Worm (Caenorhabditis elegans) whole organism, mixed stage, embryonic: Measurements from ENCODE around the gene aip-1.

Experiments
- M03D4.4 ChIP-seq: sonication (generic microtip); optimal IDR thresholded peaks from 2 replicates; lab custom pipeline; 2017; ENCODE audit warnings: mild to moderate bottlenecking, missing genetic modification characterization, missing compliant biosample characterization
- bed-3 ChIP-seq: fragments of 200-800 bp; sonication (Bioruptor generic); optimal IDR thresholded peaks from 3 replicates; lab custom pipeline; 2018; ENCODE audit warnings: mild to moderate bottlenecking, missing genetic modification characterization, moderate library complexity, missing compliant biosample characterization
- blmp-1 ChIP-seq: fragments of 150-350 bp; optimal IDR thresholded peaks from 2 replicates; lab custom pipeline; 2014; ENCODE audit warnings: missing biosample characterization, missing genetic modification characterization
- ceh-39 ChIP-seq: fragments of 150-350 bp; optimal IDR thresholded peaks from 2 replicates; lab custom pipeline; 2014; ENCODE audit warnings: missing biosample characterization, missing genetic modification characterization
- ceh-43 ChIP-seq: fragments of 200-800 bp; sonication (Bioruptor generic); optimal IDR thresholded peaks from 2 replicates; lab custom pipeline; 2018; ENCODE audit warnings: mild to moderate bottlenecking, missing genetic modification characterization, moderate library complexity, missing compliant biosample characterization
- ceh-83 ChIP-seq: fragments of 200-800 bp; sonication (Bioruptor generic); optimal IDR thresholded peaks from 2 replicates; lab custom pipeline; 2018; ENCODE audit warnings: mild to moderate bottlenecking, missing genetic modification characterization, missing compliant biosample characterization
- ces-1 ChIP-seq: fragments of 150-350 bp; optimal IDR thresholded peaks from 2 replicates; lab custom pipeline; 2014; ENCODE audit warnings: missing biosample characterization, missing genetic modification reagents, missing genetic modification characterization
- cnd-1 ChIP-seq: fragments of 200-800 bp; sonication (Bioruptor generic); optimal IDR thresholded peaks from 2 replicates; lab custom pipeline; 2018; ENCODE audit warnings: mild to moderate bottlenecking, missing genetic modification characterization, missing compliant biosample characterization
- drap-1 ChIP-seq: fragments of 200-800 bp; sonication (Bioruptor generic); optimal IDR thresholded peaks from 3 replicates; lab custom pipeline; 2018; ENCODE audit warnings: mild to moderate bottlenecking, missing genetic modification characterization, missing compliant biosample characterization
- elt-1 ChIP-seq: sonication (generic microtip); optimal IDR thresholded peaks from 2 replicates; lab custom pipeline; 2017; ENCODE audit warnings: missing genetic modification characterization, mild to moderate bottlenecking, missing compliant biosample characterization, antibody characterized with exemption, moderate library complexity, borderline replicate concordance; ENCODE audit not compliant: insufficient read depth
- elt-3 ChIP-seq: fragments of 150-350 bp; optimal IDR thresholded peaks from 2 replicates; lab custom pipeline; 2014; ENCODE audit warnings: missing biosample characterization, missing genetic modification characterization
- flh-1 ChIP-seq: fragments of 200-800 bp; sonication (Bioruptor generic); optimal IDR thresholded peaks from 2 replicates; lab custom pipeline; 2018; ENCODE audit warnings: mild to moderate bottlenecking, missing genetic modification characterization, moderate library complexity, missing compliant biosample characterization
- ham-2 ChIP-seq: fragments of 200-800 bp; sonication (Bioruptor generic); optimal IDR thresholded peaks from 2 replicates; lab custom pipeline; 2018; ENCODE audit warnings: mild to moderate bottlenecking, missing genetic modification characterization, missing compliant biosample characterization
- hlh-1 ChIP-seq: fragments of 150-350 bp; optimal IDR thresholded peaks from 2 replicates; lab custom pipeline; 2014; ENCODE audit warnings: missing biosample characterization, missing genetic modification reagents, missing genetic modification characterization
- lin-13 ChIP-seq: fragments of 150-350 bp; optimal IDR thresholded peaks from 2 replicates; lab custom pipeline; 2014; ENCODE audit warnings: missing biosample characterization, missing genetic modification characterization
- lin-32 ChIP-seq: fragments of 200-800 bp; sonication (Bioruptor generic); optimal IDR thresholded peaks from 2 replicates; lab custom pipeline; 2018; ENCODE audit warnings: mild to moderate bottlenecking, missing genetic modification characterization, missing compliant biosample characterization
- lsy-2 ChIP-seq: fragments of 150-350 bp; optimal IDR thresholded peaks from 2 replicates; lab custom pipeline; 2014; ENCODE audit warnings: missing biosample characterization, missing genetic modification characterization
- mls-2 ChIP-seq: sonication (generic microtip); optimal IDR thresholded peaks from 2 replicates; lab custom pipeline; 2016; ENCODE audit warnings: mild to moderate bottlenecking, missing genetic modification characterization, moderate library complexity, missing compliant biosample characterization
- nhr-12 ChIP-seq: fragments of 150-350 bp; optimal IDR thresholded peaks from 2 replicates; lab custom pipeline; 2014; ENCODE audit warnings: missing biosample characterization, missing genetic modification characterization
- nhr-237 ChIP-seq: fragments of 150-350 bp; optimal IDR thresholded peaks from 2 replicates; lab custom pipeline; 2014; ENCODE audit warnings: missing biosample characterization, missing genetic modification characterization
- nhr-28 ChIP-seq: fragments of 150-350 bp; optimal IDR thresholded peaks from 2 replicates; lab custom pipeline; 2014; ENCODE audit warnings: missing biosample characterization, missing genetic modification characterization
- nhr-76 ChIP-seq: sonication (generic microtip); optimal IDR thresholded peaks from 2 replicates; lab custom pipeline; 2017; ENCODE audit warnings: missing biosample characterization, missing genetic modification characterization
- pha-4 ChIP-seq: fragments of 150-350 bp; optimal IDR thresholded peaks from 2 replicates; lab custom pipeline; 2018; ENCODE audit warnings: missing biosample characterization, missing genetic modification reagents, missing genetic modification characterization
- sem-2 ChIP-seq: fragments of 200-800 bp; sonication (Bioruptor generic); optimal IDR thresholded peaks from 2 replicates; lab custom pipeline; 2018; ENCODE audit warnings: mild to moderate bottlenecking, missing genetic modification characterization, missing compliant biosample characterization
- snpc-4 ChIP-seq: fragments of 150-350 bp; optimal IDR thresholded peaks from 2 replicates; lab custom pipeline; 2014; ENCODE audit warnings: missing biosample characterization, missing genetic modification characterization
- sptf-1 ChIP-seq: sonication (generic microtip); optimal IDR thresholded peaks from 2 replicates; lab custom pipeline; 2017; ENCODE audit warnings: mild to moderate bottlenecking, missing genetic modification characterization, moderate library complexity, missing compliant biosample characterization
- tbx-8 ChIP-seq: fragments of 200-800 bp; sonication (Bioruptor generic); optimal IDR thresholded peaks from 2 replicates; lab custom pipeline; 2018; ENCODE audit warnings: mild to moderate bottlenecking, missing genetic modification characterization, moderate library complexity, missing compliant biosample characterization
- unc-39 ChIP-seq: fragments of 150-350 bp; optimal IDR thresholded peaks from 2 replicates; lab custom pipeline; 2014; ENCODE audit warnings: missing biosample characterization, missing genetic modification characterization
- zip-8 ChIP-seq: fragments of 150-350 bp; optimal IDR thresholded peaks from 2 replicates; lab custom pipeline; 2014; ENCODE audit warnings: missing biosample characterization, missing genetic modification characterization
- ztf-11 ChIP-seq: fragments of 150-350 bp; optimal IDR thresholded peaks from 2 replicates; lab custom pipeline; 2014; ENCODE audit warnings: missing biosample characterization, missing genetic modification characterization

Gene aip-1

DNA sequence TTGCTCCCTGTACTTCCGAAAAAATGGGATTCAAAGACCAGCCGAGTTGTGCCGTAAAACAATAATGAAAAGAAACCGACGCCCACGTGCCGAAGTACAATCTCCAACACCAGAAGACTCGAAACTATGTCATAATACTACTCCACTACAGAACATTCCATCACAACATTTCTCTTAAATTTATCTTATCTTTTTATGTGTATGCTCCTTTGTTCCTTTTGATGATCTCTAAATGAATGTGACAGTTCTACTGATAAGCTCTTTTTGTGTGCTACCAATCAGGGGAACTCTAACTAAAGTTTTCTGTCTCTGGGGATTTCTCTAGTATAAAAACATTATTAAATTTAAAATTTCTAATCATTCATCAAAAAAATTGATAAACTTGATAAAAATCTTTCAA, 25.3 kb upstream of the aip-1 start:
- TF ChIP-seq M03D4.4 (tag; lab: Kevin White, UChicago) (no peak), nhr-12 (tag; lab: Kevin White, UChicago) (no peak), ces-1 (GFP tag; lab: Kevin White, UChicago) (no peak), ceh-39 (tag; lab: Kevin White, UChicago) (no peak), snpc-4 (tag; lab: Kevin White, UChicago) (no peak), nhr-237 (tag; lab: Kevin White, UChicago) (no peak), lin-13 (no peak), hlh-1 (no peak), lsy-2 (tag; lab: Kevin White, UChicago) (no peak), flh-1 (no peak), sptf-1 (no peak)

DNA sequence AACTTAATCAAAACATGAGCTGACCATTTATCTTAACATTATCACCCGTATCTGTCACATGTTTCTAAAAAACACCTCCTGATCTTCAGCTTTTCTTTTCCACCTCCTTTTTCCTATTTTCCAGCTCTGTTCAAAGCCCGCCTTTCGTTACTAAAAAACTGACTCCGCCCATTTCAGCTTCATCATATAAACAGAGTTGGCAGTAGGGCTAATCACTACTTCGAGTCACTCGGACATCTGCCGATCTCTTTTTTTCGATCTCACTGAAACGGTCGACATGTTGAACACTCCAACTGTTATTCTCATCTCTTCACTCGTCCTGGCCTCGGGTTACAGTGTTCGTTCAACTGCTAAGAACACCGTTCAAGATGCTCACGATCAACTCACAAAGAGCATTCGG, 19.6 kb upstream of the aip-1 start, which contains the start of gene droe-4:
Gene droe-4 (plus strand): TSS at position 172 of the 400 bp plus-strand sequence.
- TF ChIP-seq zip-8 (tag; lab: Kevin White, UChicago), result no peak
- no peak for TF ChIP-seq unc-39
- no peak for TF ChIP-seq blmp-1 (tag; lab: Kevin White, UChicago)
- no peak for TF ChIP-seq nhr-76 (tag; lab: Kevin White, UChicago)
- no peak for TF ChIP-seq mls-2 (tag; lab: Kevin White, UChicago)
- no peak for TF ChIP-seq pha-4 (tag; lab: Kevin White, UChicago)
- TF ChIP-seq elt-3, result no peak
- TF ChIP-seq sem-2 (GFP tag; lab: Kevin White, UChicago), result no peak
- no peak for TF ChIP-seq ztf-11 (tag; lab: Kevin White, UChicago)
- no peak for TF ChIP-seq snpc-4 (tag; lab: Kevin White, UChicago)
- TF ChIP-seq lin-13, result no peak
- TF ChIP-seq ceh-43 (GFP tag; lab: Kevin White, UChicago), result no peak
- TF ChIP-seq nhr-237 (tag; lab: Kevin White, UChicago), result no peak
- TF ChIP-seq tbx-8 (GFP tag; lab: Kevin White, UChicago), result no peak
- TF ChIP-seq hlh-1, result no peak
- TF ChIP-seq, all 35 proteins: peak for 0

DNA sequence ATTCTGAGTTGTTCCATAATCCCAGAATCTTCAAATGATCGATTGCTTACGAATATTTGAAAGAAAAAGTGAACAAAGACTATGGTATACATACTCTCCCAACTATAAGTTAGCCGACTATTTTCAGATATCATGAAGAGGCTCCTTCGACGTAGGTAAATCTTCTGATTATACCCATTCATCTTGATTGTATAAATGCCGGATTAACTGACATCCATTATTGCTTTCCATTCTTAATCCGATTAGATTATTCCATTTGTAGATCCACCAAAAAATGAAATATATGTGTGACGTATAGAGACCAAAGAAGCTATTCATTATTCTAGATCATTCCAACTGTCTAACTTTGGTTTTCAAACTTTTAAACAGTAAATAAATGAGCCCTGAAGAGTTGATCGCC, 18.7 kb upstream of the aip-1 start:
- TF ChIP-seq elt-1 (tag; lab: Kevin White, UChicago) (no peak), sptf-1 (no peak), nhr-237 (tag; lab: Kevin White, UChicago) (no peak), blmp-1 (tag; lab: Kevin White, UChicago) (no peak), lin-13 (no peak), bed-3 (no peak), sem-2 (GFP tag; lab: Kevin White, UChicago) (no peak), drap-1 (no peak), nhr-76 (tag; lab: Kevin White, UChicago) (no peak), pha-4 (tag; lab: Kevin White, UChicago) (no peak), zip-8 (tag; lab: Kevin White, UChicago) (no peak), nhr-12 (tag; lab: Kevin White, UChicago) (no peak), tbx-8 (GFP tag; lab: Kevin White, UChicago) (no peak), ces-1 (GFP tag; lab: Kevin White, UChicago) (no peak), lin-32 (GFP tag; lab: Kevin White, UChicago) (no peak), cnd-1 (tag; lab: Kevin White, UChicago) (no peak), ham-2 (GFP tag; lab: Kevin White, UChicago) (no peak), mls-2 (tag; lab: Kevin White, UChicago) (no peak)
- TF ChIP-seq, all 35 proteins: peak for 0

DNA sequence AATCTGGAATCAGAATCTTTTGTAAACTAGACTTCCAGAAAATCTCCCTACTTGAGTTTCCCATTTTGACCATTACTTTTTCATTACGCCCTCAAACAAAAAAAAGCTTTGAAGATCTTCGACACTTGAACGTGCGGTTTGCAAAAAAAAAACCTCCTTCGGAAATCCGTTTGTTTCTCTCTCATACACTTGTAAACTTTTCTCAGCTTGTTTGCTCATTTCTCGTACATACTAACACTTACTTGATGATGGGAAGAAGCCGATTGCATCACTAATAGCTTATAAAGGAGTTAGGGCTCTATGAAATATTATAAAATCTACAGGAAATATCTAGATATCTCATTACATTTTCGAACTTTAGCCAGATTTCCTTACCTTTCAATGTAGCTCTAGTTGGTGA, 10.2 kb upstream of the aip-1 start:
- TF ChIP-seq nhr-28, result no peak
- no peak for TF ChIP-seq unc-39
- no peak for TF ChIP-seq lsy-2 (tag; lab: Kevin White, UChicago)
- TF ChIP-seq ceh-83, result no peak
- TF ChIP-seq lin-13, result no peak

DNA sequence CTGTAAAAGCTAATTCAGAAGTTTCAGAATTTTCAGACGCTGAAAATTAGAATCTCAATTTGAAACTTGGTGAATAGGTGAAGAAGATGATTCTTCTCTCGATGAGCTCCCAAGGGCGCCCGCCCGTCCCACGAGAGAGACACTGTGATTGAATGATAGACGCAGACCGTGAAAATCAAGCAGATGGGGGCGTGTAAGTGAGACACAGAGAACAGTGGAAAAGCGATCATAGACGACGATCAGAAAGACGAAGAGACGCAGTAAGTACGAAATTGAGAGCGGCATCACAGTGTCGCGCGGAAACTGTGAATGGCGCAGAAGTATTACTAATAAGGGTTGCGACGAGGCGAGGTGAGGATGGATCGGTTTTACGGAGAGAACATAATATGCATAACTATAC, 9.7 kb upstream of the aip-1 start:
- TF ChIP-seq ham-2 (GFP tag; lab: Kevin White, UChicago) (peak; percentile 44), pha-4 (tag; lab: Kevin White, UChicago) (peak; percentile 21), bed-3 (no peak)
- TF ChIP-seq, all 35 proteins: peak for 2
